Worm (Caenorhabditis elegans): ENCODE measurements around the gene ZK616.8.

ZK616.8 gene

DNA sequence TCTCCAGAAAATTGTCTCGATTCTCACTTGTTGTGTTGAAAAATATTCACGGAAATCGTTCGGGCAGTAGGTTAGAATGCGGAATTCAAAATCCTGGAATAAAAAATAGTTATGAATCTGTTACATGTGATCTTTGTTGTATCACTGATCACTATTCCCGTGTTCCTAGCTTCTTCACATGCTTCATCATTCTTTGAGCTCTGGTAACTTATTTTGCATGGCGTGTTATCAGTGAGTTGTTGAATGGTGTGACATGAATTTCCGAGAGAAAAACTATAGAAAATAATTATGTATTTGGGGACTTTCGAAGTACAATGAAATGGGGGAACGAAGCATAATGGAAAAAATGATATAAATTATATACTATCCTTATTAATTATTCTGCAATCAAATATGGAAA is 18.4 kb downstream of the ZK616.8 start (continued):
- TF ChIP-seq ama-1 (optimal IDR thresholded peaks at IDR 0.05): no peak
- TF ChIP-seq ama-1 (GFP tag; optimal IDR thresholded peaks at IDR 0.05): no peak
- no peak for TF ChIP-seq rpc-1 (optimal IDR thresholded peaks at IDR 0.05)
- TF ChIP-seq rpc-1 (tag; optimal IDR thresholded peaks at IDR 0.05): no peak
- TF ChIP-seq dpl-1 (GFP tag; optimal IDR thresholded peaks at IDR 0.05): no peak
- TF ChIP-seq gei-17 (GFP tag; optimal IDR thresholded peaks at IDR 0.05): no peak
- TF ChIP-seq B0019.2 (GFP tag; conservative IDR thresholded peaks at IDR 0.05): no peak
- peak; percentile 43 for TF ChIP-seq nhr-80 (tag; optimal IDR thresholded peaks at IDR 0.05)
- TF ChIP-seq efl-1 (GFP tag; optimal IDR thresholded peaks at IDR 0.05): no peak
- no peak for TF ChIP-seq ekl-4 (GFP tag; IDR thresholded peaks at IDR 0.05)
- no peak for TF ChIP-seq Y53G8AR.9 (GFP tag; conservative IDR thresholded peaks at IDR 0.05)
- TF ChIP-seq F49E8.2 (tag; optimal IDR thresholded peaks at IDR 0.05; ENCODE audit: insufficient read depth): no peak
- TF ChIP-seq attf-6 (GFP tag; IDR thresholded peaks at IDR 0.05): 0 out of 2 replicates have a peak, but pooled peaks have one; percentile 46
- TF ChIP-seq tlf-1 (GFP tag; optimal IDR thresholded peaks at IDR 0.05): peak; percentile 1
- no peak for TF ChIP-seq ztf-18 (tag; optimal IDR thresholded peaks at IDR 0.05)
- TF ChIP-seq let-526 (GFP tag; IDR thresholded peaks at IDR 0.05): no peak
- no peak for TF ChIP-seq somi-1 (GFP tag; optimal IDR thresholded peaks at IDR 0.05)
- peak; percentile 4 for TF ChIP-seq snpc-1.3 (tag; optimal IDR thresholded peaks at IDR 0.05; ENCODE audit: insufficient read depth)

DNA sequence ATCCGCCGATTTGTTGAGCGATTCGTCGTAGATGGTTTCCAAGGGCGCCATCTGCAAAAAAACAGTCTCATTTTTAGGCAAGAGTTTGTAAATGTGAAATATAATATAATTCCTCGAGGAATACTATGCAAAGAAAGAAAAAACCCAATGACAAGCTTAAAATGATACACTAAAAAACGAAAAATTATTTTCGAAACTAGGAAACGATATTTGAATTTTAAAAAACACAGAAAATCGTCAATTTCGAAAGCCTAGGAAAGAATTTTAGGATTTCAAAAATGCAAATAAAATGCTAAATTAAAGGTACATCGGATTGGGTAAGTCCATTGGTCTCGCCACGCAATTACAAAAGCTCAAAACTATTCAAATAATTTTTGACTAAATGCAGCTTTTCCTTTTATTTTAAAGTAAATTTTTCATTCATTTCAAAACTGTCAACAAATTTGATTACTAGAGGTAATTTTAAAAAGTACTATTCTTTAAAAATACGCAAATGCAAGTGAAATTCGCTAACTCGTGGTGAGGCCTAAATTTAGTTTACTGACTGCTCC is 20.4 kb downstream of the ZK616.8 start, which contains the start of the genes htp-1 and ZK616.5:
htp-1 (minus strand) TSS at position 51 of the 551 bp plus-strand sequence.
ZK616.5 (plus strand) TSS at position 423 of the 551 bp plus-strand sequence.
- TF ChIP-seq F49E8.2 (tag; optimal IDR thresholded peaks at IDR 0.05; ENCODE audit: insufficient read depth) (peak; percentile 7), let-526 (GFP tag; IDR thresholded peaks at IDR 0.05) (no peak), bed-1 (GFP tag; IDR thresholded peaks at IDR 0.05) (no peak), dpl-1 (GFP tag; optimal IDR thresholded peaks at IDR 0.05) (no peak), ets-4 (GFP tag; optimal IDR thresholded peaks at IDR 0.05) (no peak), ZK185.1 (tag; optimal IDR thresholded peaks at IDR 0.05; ENCODE audit: poor library complexity, severe bottlenecking) (no peak), ztf-22 (GFP tag; optimal IDR thresholded peaks at IDR 0.05) (no peak), aptf-3 (GFP tag; IDR thresholded peaks at IDR 0.05) (no peak), snpc-1.1 (tag; optimal IDR thresholded peaks at IDR 0.05; ENCODE audit: insufficient read depth) (no peak), F57C9.4 (tag; optimal IDR thresholded peaks at IDR 0.05) (no peak), lsl-1 (GFP tag; optimal IDR thresholded peaks at IDR 0.05) (peak; percentile 79), tlf-1 (GFP tag; optimal IDR thresholded peaks at IDR 0.05) (no peak), madf-6 (GFP tag; IDR thresholded peaks at IDR 0.05) (peak; percentile 41; the same call in 1 of the 2 replicates), akir-1 (GFP tag; optimal IDR thresholded peaks at IDR 0.05) (no peak), F33H1.4 (GFP tag; IDR thresholded peaks at IDR 0.05) (peak; percentile 67), snpc-4 (GFP tag; optimal IDR thresholded peaks at IDR 0.05) (no peak), snpc-4 (tag; optimal IDR thresholded peaks at IDR 0.05) (peak in 3 of 4 experiments; percentile 19 to 67 (median 63)), efl-1 (GFP tag; optimal IDR thresholded peaks at IDR 0.05) (no peak)

DNA sequence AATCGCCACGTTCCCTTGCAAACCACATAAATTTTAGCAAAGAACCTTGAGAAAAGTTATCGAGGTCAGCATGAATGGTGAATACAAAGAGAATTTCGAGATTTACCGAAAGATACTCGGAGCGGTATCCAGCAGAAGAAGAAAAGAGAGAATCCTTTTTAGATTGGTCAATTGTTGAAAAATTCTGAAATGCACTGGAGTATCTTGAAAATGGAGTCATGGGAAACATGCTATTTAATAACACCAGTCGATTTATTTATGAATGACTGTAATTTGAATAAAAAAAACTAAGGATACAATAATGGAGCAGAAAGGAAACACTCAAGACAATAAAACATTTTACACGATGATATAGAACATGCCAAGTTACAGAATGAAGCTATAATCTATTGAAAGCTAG is 22.0 kb downstream of the ZK616.8 start:
- TF ChIP-seq ekl-4 (GFP tag; IDR thresholded peaks at IDR 0.05): peak; percentile 70; the same call in 1 of the 2 replicates
- TF ChIP-seq Y67H2A.10 (GFP tag; conservative IDR thresholded peaks at IDR 0.05): no peak
- TF ChIP-seq lsl-1 (GFP tag; optimal IDR thresholded peaks at IDR 0.05): peak; percentile 32
- TF ChIP-seq ceh-100 (GFP tag; IDR thresholded peaks at IDR 0.05): peak; percentile 14; the same call in 1 of the 2 replicates
- TF ChIP-seq somi-1 (GFP tag; optimal IDR thresholded peaks at IDR 0.05): no peak
- peak; percentile 28 for TF ChIP-seq snpc-3.4 (tag; optimal IDR thresholded peaks at IDR 0.05)
- peak; percentile 15 for TF ChIP-seq chd-7 (tag; optimal IDR thresholded peaks at IDR 0.05)
- peak; percentile 82 for TF ChIP-seq B0336.3 (GFP tag; IDR thresholded peaks at IDR 0.05)
- TF ChIP-seq F22D6.2 (tag; optimal IDR thresholded peaks at IDR 0.05): no peak
- TF ChIP-seq ets-4 (GFP tag; optimal IDR thresholded peaks at IDR 0.05): no peak
- TF ChIP-seq lin-54 (GFP tag; optimal IDR thresholded peaks at IDR 0.05): peak; percentile 57
- TF ChIP-seq snpc-4 (GFP tag; optimal IDR thresholded peaks at IDR 0.05): peak; percentile 18
- peak in 3 of 4 experiments; percentile 6 to 85 (median 42) for TF ChIP-seq snpc-4 (tag; optimal IDR thresholded peaks at IDR 0.05)
- peak; percentile 84 for TF ChIP-seq attf-6 (GFP tag; IDR thresholded peaks at IDR 0.05)
- TF ChIP-seq nfya-1 (tag; optimal IDR thresholded peaks at IDR 0.05; ENCODE audit: borderline replicate concordance, insufficient read depth): no peak
- TF ChIP-seq nfyb-1 (GFP tag; IDR thresholded peaks at IDR 0.05): no peak
- no peak for TF ChIP-seq B0261.1 (tag; optimal IDR thresholded peaks at IDR 0.05)
- TF ChIP-seq B0035.1 (tag; optimal IDR thresholded peaks at IDR 0.05): no peak
- no peak for TF ChIP-seq lin-35 (GFP tag; optimal IDR thresholded peaks at IDR 0.05)
- peak; percentile 45; the same call in 1 of the 2 replicates for TF ChIP-seq mcd-1 (GFP tag; IDR thresholded peaks at IDR 0.05)
- peak; percentile 39 for TF ChIP-seq F33H1.4 (GFP tag; IDR thresholded peaks at IDR 0.05)
